Worm (Caenorhabditis elegans): Measurements from ENCODE around the gene best-13.

- TF ChIP-seq zag-1 (tag; optimal IDR thresholded peaks at IDR 0.05) (no peak), fos-1 (tag; optimal IDR thresholded peaks at IDR 0.05) (no peak), ceh-82 (tag; optimal IDR thresholded peaks at IDR 0.05) (no peak), snpc-4 (tag; optimal IDR thresholded peaks at IDR 0.05) (no peak), fkh-8 (tag; optimal IDR thresholded peaks at IDR 0.05) (no peak), nhr-237 (tag; optimal IDR thresholded peaks at IDR 0.05) (no peak), nhr-71 (tag; optimal IDR thresholded peaks at IDR 0.05) (no peak), nhr-76 (tag; optimal IDR thresholded peaks at IDR 0.05) (no peak), elt-3 (tag; optimal IDR thresholded peaks at IDR 0.05) (no peak), ces-1 (GFP tag; optimal IDR thresholded peaks at IDR 0.05) (no peak), grh-1 (GFP tag; IDR thresholded peaks at IDR 0.05) (no peak), mdl-1 (tag; optimal IDR thresholded peaks at IDR 0.05) (no peak)
Observed at ce11 chrIV:9953333-9953732, 49.6 kb downstream of the best-13 start, which contains the start of gene gon-1.

All from whole organism, L1 larva.